Fruit fly (Drosophila melanogaster) whole organism, embryonic: Measurements from ENCODE around the gene CG13077.

Source experiments
- Atf6 ChIP-seq: fragments of 200-800 bp; sonication (Bioruptor generic); IDR thresholded peaks from 2 replicates; pipeline ENCODE4 v1.3.6; 2022; ENCODE audit warnings: missing biosample characterization, missing genetic modification characterization
- Bgb ChIP-seq: fragments of 200-800 bp; sonication (Bioruptor generic); IDR thresholded peaks from 2 replicates; pipeline ENCODE4 v1.3.6; 2022; ENCODE audit warnings: missing biosample characterization, missing genetic modification characterization; ENCODE audit not compliant: partially characterized antibody
- CG10209 ChIP-seq: fragments of 200-800 bp; sonication (Bioruptor generic); optimal IDR thresholded peaks from 3 replicates; lab custom pipeline; 2017; ENCODE audit warnings: missing biosample characterization, mild to moderate bottlenecking, missing genetic modification characterization, missing genetic modification reagents
- CG13287 ChIP-seq: fragments of 200-800 bp; sonication (Bioruptor generic); IDR thresholded peaks from 2 replicates; pipeline ENCODE4 v1.3.6; 2022; ENCODE audit warnings: missing biosample characterization, missing genetic modification characterization; ENCODE audit not compliant: partially characterized antibody
- CG13424 ChIP-seq: fragments of 200-800 bp; sonication (Bioruptor generic); optimal IDR thresholded peaks from 2 replicates; lab custom pipeline; 2019; ENCODE audit warnings: missing biosample characterization, mild to moderate bottlenecking, missing genetic modification characterization, moderate library complexity
- CG14050 ChIP-seq: fragments of 200-800 bp; sonication (Bioruptor generic); IDR thresholded peaks from 3 replicates; pipeline ENCODE4 v1.3.6; 2022; ENCODE audit warnings: missing biosample characterization, missing genetic modification characterization
- CG14710 ChIP-seq: fragments of 200-800 bp; sonication (Bioruptor generic); optimal IDR thresholded peaks from 3 replicates; lab custom pipeline; 2019; ENCODE audit warnings: missing biosample characterization, mild to moderate bottlenecking, missing genetic modification characterization, moderate library complexity
- CG15073 ChIP-seq: fragments of 200-800 bp; sonication (Bioruptor generic); optimal IDR thresholded peaks from 2 replicates; lab custom pipeline; 2016; ENCODE audit warnings: missing biosample characterization, missing genetic modification characterization
- CG15514 ChIP-seq: fragments of 200-800 bp; sonication (Bioruptor generic); optimal IDR thresholded peaks from 3 replicates; lab custom pipeline; 2017; ENCODE audit warnings: missing biosample characterization, missing genetic modification characterization, mild to moderate bottlenecking, moderate library complexity, missing genetic modification reagents
- CG15696 ChIP-seq: fragments of 200-800 bp; sonication (Bioruptor generic); optimal IDR thresholded peaks from 2 replicates; lab custom pipeline; 2019; ENCODE audit warnings: missing biosample characterization, mild to moderate bottlenecking, missing genetic modification characterization, moderate library complexity
- CG16813 ChIP-seq: fragments of 200-800 bp; sonication (Bioruptor generic); IDR thresholded peaks from 3 replicates; pipeline ENCODE4 v1.3.6; 2022; ENCODE audit warnings: missing biosample characterization, missing genetic modification characterization; ENCODE audit not compliant: partially characterized antibody
- CG17385 ChIP-seq: fragments of 200-800 bp; sonication (Bioruptor generic); optimal IDR thresholded peaks from 3 replicates; lab custom pipeline; 2018; ENCODE audit warnings: missing biosample characterization, mild to moderate bottlenecking, missing genetic modification characterization
- CG17612 ChIP-seq: fragments of 200-800 bp; sonication (Bioruptor generic); IDR thresholded peaks from 2 replicates; pipeline ENCODE4 v1.3.6; 2022; ENCODE audit warnings: missing biosample characterization, missing genetic modification characterization
- CG17912 ChIP-seq: fragments of 200-800 bp; sonication (Bioruptor generic); optimal IDR thresholded peaks from 2 replicates; lab custom pipeline; 2018; ENCODE audit warnings: missing biosample characterization, mild to moderate bottlenecking, missing genetic modification characterization
- CG1792 ChIP-seq: fragments of 200-800 bp; sonication (Bioruptor generic); optimal IDR thresholded peaks from 2 replicates; lab custom pipeline; 2016; ENCODE audit warnings: missing biosample characterization, missing genetic modification characterization
- CG18764 ChIP-seq: fragments of 200-800 bp; sonication (Bioruptor generic); optimal IDR thresholded peaks from 3 replicates; lab custom pipeline; 2016; ENCODE audit warnings: missing biosample characterization, missing genetic modification characterization
- CG2875 ChIP-seq: fragments of 200-800 bp; sonication (Bioruptor generic); optimal IDR thresholded peaks from 2 replicates; lab custom pipeline; 2017; ENCODE audit warnings: missing biosample characterization, mild to moderate bottlenecking, missing genetic modification characterization, missing genetic modification reagents
- CG2889 ChIP-seq: fragments of 200-800 bp; sonication (Bioruptor generic); IDR thresholded peaks from 3 replicates; pipeline ENCODE4 v1.3.6; 2022; ENCODE audit warnings: missing biosample characterization, missing genetic modification characterization
- CG3065 ChIP-seq: fragments of 200-800 bp; sonication (Bioruptor generic); optimal IDR thresholded peaks from 2 replicates; lab custom pipeline; 2016; ENCODE audit warnings: missing biosample characterization, missing genetic modification characterization
- CG33557 ChIP-seq: fragments of 200-800 bp; sonication (Bioruptor generic); optimal IDR thresholded peaks from 2 replicates; lab custom pipeline; 2019; ENCODE audit warnings: missing biosample characterization, mild to moderate bottlenecking, missing genetic modification characterization, moderate library complexity
- CG6175 ChIP-seq: fragments of 200-800 bp; sonication (Bioruptor generic); IDR thresholded peaks from 3 replicates; pipeline ENCODE4 v1.3.6; 2022; ENCODE audit warnings: missing biosample characterization, missing genetic modification characterization
- CG6689 ChIP-seq: fragments of 200-800 bp; sonication (Bioruptor generic); IDR thresholded peaks from 2 replicates; pipeline ENCODE4 v1.3.6; 2022; ENCODE audit warnings: missing biosample characterization, missing genetic modification characterization
- CG7556 ChIP-seq: fragments of 200-800 bp; sonication (Bioruptor generic); optimal IDR thresholded peaks from 2 replicates; lab custom pipeline; 2017; ENCODE audit warnings: missing biosample characterization, mild to moderate bottlenecking, missing genetic modification characterization
- CG7786 ChIP-seq: fragments of 200-800 bp; sonication (Bioruptor generic); optimal IDR thresholded peaks from 2 replicates; lab custom pipeline; 2016; ENCODE audit warnings: missing biosample characterization, missing genetic modification characterization
- CG8359 ChIP-seq: fragments of 200-800 bp; sonication (Bioruptor generic); optimal IDR thresholded peaks from 2 replicates; lab custom pipeline; 2017; ENCODE audit warnings: missing biosample characterization, mild to moderate bottlenecking, missing genetic modification characterization, borderline replicate concordance
- CG8765 ChIP-seq: fragments of 200-800 bp; sonication (Bioruptor generic); IDR thresholded peaks from 2 replicates; pipeline ENCODE4 v1.3.6; 2022; ENCODE audit warnings: missing biosample characterization, missing genetic modification characterization
- CG9609 ChIP-seq: fragments of 200-800 bp; sonication (Bioruptor generic); optimal IDR thresholded peaks from 3 replicates; lab custom pipeline; 2016; ENCODE audit warnings: missing biosample characterization, missing genetic modification characterization
- Chrac-16 ChIP-seq: fragments of 200-800 bp; sonication (Bioruptor generic); optimal IDR thresholded peaks from 3 replicates; lab custom pipeline; 2016; ENCODE audit warnings: missing biosample characterization, missing genetic modification characterization
- Eip74EF ChIP-seq, 2 experiments: fragments of 200-800 bp in 1 of 2; fragments of >200 bp in 1 of 2; sonication (Bioruptor generic) in 1 of 2; optimal IDR thresholded peaks; 2 replicates each; lab custom pipeline; 2017 to 2019; ENCODE audit warnings: missing biosample characterization in 2 of 2, missing genetic modification characterization in 2 of 2, mild to moderate bottlenecking in 1 of 2, moderate library complexity in 1 of 2
- Max ChIP-seq: fragments of 200-800 bp; sonication (Bioruptor generic); optimal IDR thresholded peaks from 2 replicates; lab custom pipeline; 2016; ENCODE audit warnings: missing biosample characterization, mild to moderate bottlenecking, missing genetic modification characterization
- NC2β ChIP-seq: fragments of 200-800 bp; sonication (Bioruptor generic); optimal IDR thresholded peaks from 2 replicates; lab custom pipeline; 2016; ENCODE audit warnings: missing biosample characterization, missing genetic modification characterization
- Ravus ChIP-seq: fragments of 200-800 bp; sonication (Bioruptor generic); IDR thresholded peaks from 2 replicates; pipeline ENCODE4 v1.3.6; 2022; ENCODE audit warnings: missing biosample characterization, missing genetic modification characterization
- Tbp ChIP-seq: fragments of >200 bp; optimal IDR thresholded peaks from 2 replicates; lab custom pipeline; 2018; ENCODE audit warnings: missing biosample characterization, missing genetic modification characterization
- chif ChIP-seq, 2 experiments: fragments of 200-800 bp; sonication (Bioruptor generic); optimal IDR thresholded peaks; 3 replicates each; lab custom pipeline; 2016; ENCODE audit warnings: missing biosample characterization in 2 of 2, missing genetic modification characterization in 2 of 2
- dmrt11E ChIP-seq: fragments of 200-800 bp; sonication (Bioruptor generic); optimal IDR thresholded peaks from 3 replicates; lab custom pipeline; 2018; ENCODE audit warnings: missing biosample characterization, mild to moderate bottlenecking, missing genetic modification characterization, moderate library complexity
- fd3F ChIP-seq: fragments of 200-800 bp; sonication (Bioruptor generic); optimal IDR thresholded peaks from 2 replicates; lab custom pipeline; 2018; ENCODE audit warnings: missing biosample characterization, mild to moderate bottlenecking, missing genetic modification characterization, moderate library complexity
- fd64A ChIP-seq: fragments of 200-800 bp; sonication (Bioruptor generic); optimal IDR thresholded peaks from 3 replicates; lab custom pipeline; 2018; ENCODE audit warnings: missing biosample characterization, mild to moderate bottlenecking, missing genetic modification characterization
- gce ChIP-seq: fragments of 200-800 bp; sonication (Bioruptor generic); IDR thresholded peaks from 3 replicates; pipeline ENCODE4 v1.3.6; 2022; ENCODE audit warnings: missing biosample characterization, missing genetic modification characterization
- gcm ChIP-seq: fragments of 200-800 bp; sonication (Bioruptor generic); optimal IDR thresholded peaks from 2 replicates; lab custom pipeline; 2019; ENCODE audit warnings: missing biosample characterization, mild to moderate bottlenecking, missing genetic modification characterization, moderate library complexity
- gcm2 ChIP-seq: fragments of 200-800 bp; sonication (Bioruptor generic); optimal IDR thresholded peaks from 2 replicates; lab custom pipeline; 2016; ENCODE audit warnings: missing biosample characterization, missing genetic modification characterization
- gsb ChIP-seq: fragments of 200-800 bp; sonication (Bioruptor generic); IDR thresholded peaks from 2 replicates; pipeline ENCODE4 v1.3.6; 2022; ENCODE audit warnings: missing biosample characterization, missing genetic modification characterization
- gsb-n ChIP-seq: fragments of 200-800 bp; sonication (Bioruptor generic); optimal IDR thresholded peaks from 3 replicates; lab custom pipeline; 2018; ENCODE audit warnings: missing biosample characterization, mild to moderate bottlenecking, missing genetic modification characterization
- gt ChIP-seq: fragments of 200-800 bp; sonication (Bioruptor generic); IDR thresholded peaks from 2 replicates; pipeline ENCODE4 v1.3.6; 2022; ENCODE audit warnings: missing biosample characterization, missing genetic modification characterization
- ind ChIP-seq: fragments of 200-800 bp; sonication (Bioruptor generic); optimal IDR thresholded peaks from 3 replicates; lab custom pipeline; 2016; ENCODE audit warnings: missing biosample characterization, missing genetic modification characterization
- psq ChIP-seq: fragments of 200-800 bp; sonication (Bioruptor generic); optimal IDR thresholded peaks from 2 replicates; lab custom pipeline; 2017; ENCODE audit warnings: missing biosample characterization, missing genetic modification characterization
- pzg ChIP-seq: fragments of 200-800 bp; sonication (Bioruptor generic); optimal IDR thresholded peaks from 3 replicates; lab custom pipeline; 2018; ENCODE audit warnings: missing biosample characterization, mild to moderate bottlenecking, missing genetic modification characterization, moderate library complexity
- repo ChIP-seq: fragments of 200-800 bp; sonication (Bioruptor generic); optimal IDR thresholded peaks from 2 replicates; lab custom pipeline; 2016; ENCODE audit warnings: missing biosample characterization, missing genetic modification characterization
- run ChIP-seq: fragments of 200-800 bp; sonication (Bioruptor generic); optimal IDR thresholded peaks from 3 replicates; lab custom pipeline; 2018; ENCODE audit warnings: missing biosample characterization, mild to moderate bottlenecking, missing genetic modification characterization
- schlank ChIP-seq: fragments of 200-800 bp; sonication (Bioruptor generic); optimal IDR thresholded peaks from 2 replicates; lab custom pipeline; 2018; ENCODE audit warnings: missing biosample characterization, mild to moderate bottlenecking, missing genetic modification characterization
- sens ChIP-seq: fragments of 200-800 bp; sonication (Bioruptor generic); peaks from one replicate; lab custom pipeline; 2016; ENCODE audit warnings: missing biosample characterization, missing genetic modification characterization
- stc ChIP-seq: fragments of 200-800 bp; sonication (Bioruptor generic); IDR thresholded peaks from 2 replicates; pipeline ENCODE4 v1.3.6; 2022; ENCODE audit warnings: missing biosample characterization, missing genetic modification characterization
- tap ChIP-seq: fragments of 200-800 bp; optimal IDR thresholded peaks from 3 replicates; lab custom pipeline; 2019; ENCODE audit warnings: missing biosample characterization, mild to moderate bottlenecking, missing genetic modification characterization, moderate library complexity

CG13077 gene

dm6 chr2L:19549412-19549811 lies 16.3 kb upstream of the CG13077 start (continued):
- TF ChIP-seq chif (GFP tag; optimal IDR thresholded peaks at IDR 0.05; lab: Kevin White, UChicago) (no peak), gt (GFP tag; lab: Robert Waterston, UW) (no peak), Bgb (GFP tag; lab: Robert Waterston, UW) (no peak), CG6175 (GFP tag; lab: Robert Waterston, UW) (no peak), CG8359 (no peak), tap (tag; lab: Kevin White, UChicago) (no peak), gsb-n (tag; lab: Kevin White, UChicago) (no peak), CG2889 (GFP tag; lab: Robert Waterston, UW) (no peak), Ravus (GFP tag; lab: Robert Waterston, UW) (no peak), run (tag; lab: Kevin White, UChicago) (no peak), stc (GFP tag; lab: Robert Waterston, UW) (no peak), repo (no peak), Eip74EF (GFP tag; optimal IDR thresholded peaks at IDR 0.05; lab: Kevin White, UChicago) (no peak), CG13424 (tag; lab: Kevin White, UChicago) (no peak), CG13287 (GFP tag; lab: Robert Waterston, UW) (peak; percentile 21; the same call in 1 of the 2 replicates), fd3F (GFP tag; lab: Kevin White, UChicago) (no peak), CG8765 (GFP tag; lab: Robert Waterston, UW) (no peak), CG17912 (GFP tag; lab: Kevin White, UChicago) (no peak), CG1792 (GFP tag; lab: Kevin White, UChicago) (no peak), CG17612 (GFP tag; lab: Robert Waterston, UW) (no peak), ind (GFP tag; lab: Kevin White, UChicago) (no peak), CG7786 (GFP tag; lab: Kevin White, UChicago) (no peak), Atf6 (GFP tag; lab: Robert Waterston, UW) (peak; percentile 42; the same call in 1 of the 2 replicates), dmrt11E (tag; lab: Kevin White, UChicago) (no peak), gce (GFP tag; lab: Robert Waterston, UW) (0 out of 3 replicates have a peak, but pooled peaks have one; percentile 6), Tbp (GFP tag; lab: Kevin White, UChicago) (no peak), schlank (tag; lab: Kevin White, UChicago) (no peak), Max (GFP tag; lab: Kevin White, UChicago) (no peak), CG7556 (no peak), fd64A (GFP tag; lab: Kevin White, UChicago) (no peak), pzg (GFP tag; lab: Kevin White, UChicago) (no peak), CG33557 (GFP tag; lab: Kevin White, UChicago) (no peak), gcm2 (no peak), Chrac-16 (no peak), CG14710 (tag; lab: Kevin White, UChicago) (no peak), gsb (GFP tag; lab: Robert Waterston, UW) (no peak), CG2875 (GFP tag; lab: Kevin White, UChicago) (peak; percentile 17), CG15514 (peak; percentile 54), CG17385 (GFP tag; lab: Kevin White, UChicago) (no peak), CG3065 (no peak), sens (GFP tag; lab: Kevin White, UChicago) (no peak), CG15696 (tag; lab: Kevin White, UChicago) (no peak), CG6689 (GFP tag; lab: Robert Waterston, UW) (no peak), CG9609 (no peak), CG18764 (no peak), CG16813 (GFP tag; lab: Robert Waterston, UW) (no peak), CG15073 (GFP tag; lab: Kevin White, UChicago) (no peak), NC2β (GFP tag; lab: Kevin White, UChicago) (no peak), psq (GFP tag; lab: Kevin White, UChicago) (no peak), CG14050 (GFP tag; lab: Robert Waterston, UW) (no peak), CG10209 (no peak), gcm (GFP tag; lab: Kevin White, UChicago) (no peak)
